Worm (Caenorhabditis elegans) whole organism, dauer: ENCODE results near the gene tsp-6.

Experiments
- unc-62 ChIP-seq: sonication (generic microtip); optimal IDR thresholded peaks from 2 replicates; lab custom pipeline; 2017; ENCODE audit warnings: missing biosample characterization, missing genetic modification reagents, missing genetic modification characterization

Gene tsp-6

ce11 chrX:2838619-2839018 lies 18.4 kb downstream of the tsp-6 start:
- TF ChIP-seq unc-62 (GFP tag; lab: Kevin White, UChicago), result no peak

- no peak for TF ChIP-seq unc-62 (GFP tag; lab: Kevin White, UChicago)
These were observed 20.0 kb downstream of the tsp-6 start, which contains the start of gene Y71H10B.1 for ce11 chrX:2840287-2840686. Gene Y71H10B.1 (minus strand): TSS chrX:2840292.

ce11 chrX:2841754-2842153 lies 21.5 kb downstream of the tsp-6 start:
- no peak for TF ChIP-seq unc-62 (GFP tag; lab: Kevin White, UChicago)

ce11 chrX:2843508-2843907 lies 23.3 kb downstream of the tsp-6 start:
- TF ChIP-seq unc-62 (GFP tag; lab: Kevin White, UChicago), result no peak

ce11 chrX:2852388-2852908 lies 32.2 kb downstream of the tsp-6 start, which contains the start of gene kin-29:
Gene kin-29 (minus strand): TSS chrX:2852438.
- TF ChIP-seq unc-62 (GFP tag; lab: Kevin White, UChicago), result no peak

ce11 chrX:2853963-2854362 lies 33.7 kb downstream of the tsp-6 start:
- TF ChIP-seq unc-62 (GFP tag; lab: Kevin White, UChicago), result no peak

- TF ChIP-seq unc-62 (GFP tag; lab: Kevin White, UChicago), result no peak
These were observed 37.0 kb downstream of the tsp-6 start, which contains the start of gene tra-4 for ce11 chrX:2857070-2857825. Gene tra-4 (minus strand): TSS chrX:2857603.

ce11 chrX:2858380-2858779 lies 38.1 kb downstream of the tsp-6 start:
- TF ChIP-seq unc-62 (GFP tag; lab: Kevin White, UChicago), result no peak

ce11 chrX:2862372-2862771 lies 42.1 kb downstream of the tsp-6 start, which contains the start of gene comt-1:
Gene comt-1 (minus strand): TSS chrX:2862472.
- no peak for TF ChIP-seq unc-62 (GFP tag; lab: Kevin White, UChicago)

ce11 chrX:2863946-2864345 lies 43.7 kb downstream of the tsp-6 start, which contains the start of gene F53B3.6:
Gene F53B3.6 (plus strand): TSS chrX:2864229.
- TF ChIP-seq unc-62 (GFP tag; lab: Kevin White, UChicago), result no peak

- TF ChIP-seq unc-62 (GFP tag; lab: Kevin White, UChicago), result no peak
These were observed 45.5 kb downstream of the tsp-6 start for ce11 chrX:2865591-2866217.

ce11 chrX:2871037-2871436 lies 50.8 kb downstream of the tsp-6 start, which contains the start of gene F53B3.3:
Gene F53B3.3 (minus strand): TSS chrX:2871137.
- no peak for TF ChIP-seq unc-62 (GFP tag; lab: Kevin White, UChicago)
